Worm (Caenorhabditis elegans) whole organism, midembryonic: ENCODE measurements around the gene lbp-1.

ENCODE experiments used
- T22C8.4 ChIP-seq: fragments of 200-800 bp; sonication (Bioruptor generic); IDR thresholded peaks from 2 replicates; pipeline ENCODE4 v1.3.6; 2022; ENCODE audit warnings: missing genetic modification characterization, missing compliant biosample characterization
- cog-1 ChIP-seq: sonication (generic microtip); optimal IDR thresholded peaks from 2 replicates; lab custom pipeline; 2016; ENCODE audit warnings: missing genetic modification characterization, missing compliant biosample characterization
- klf-2 ChIP-seq: fragments of 200-800 bp; sonication (Bioruptor generic); conservative IDR thresholded peaks from 2 replicates; pipeline ENCODE4 v1.3.6; 2022; ENCODE audit warnings: missing genetic modification reagents, missing genetic modification characterization, missing compliant biosample characterization
- med-1 ChIP-seq: sonication (generic microtip); optimal IDR thresholded peaks from 2 replicates; lab custom pipeline; 2017; ENCODE audit warnings: missing genetic modification characterization, mild to moderate bottlenecking, missing compliant biosample characterization, antibody characterized with exemption, missing genetic modification reagents; ENCODE audit not compliant: insufficient read depth
- ref-1 ChIP-seq: fragments of 200-800 bp; sonication (Bioruptor generic); conservative IDR thresholded peaks from 2 replicates; pipeline ENCODE4 v1.3.6; 2022; ENCODE audit warnings: missing genetic modification reagents, missing genetic modification characterization, missing compliant biosample characterization
- tab-1 ChIP-seq: fragments of 200-800 bp; sonication (Bioruptor generic); IDR thresholded peaks from 2 replicates; pipeline ENCODE4 v1.3.6; 2022; ENCODE audit warnings: missing genetic modification characterization, missing compliant biosample characterization
- ztf-23 ChIP-seq: fragments of 200-800 bp; sonication (Bioruptor generic); IDR thresholded peaks from 2 replicates; pipeline ENCODE4 v1.3.6; 2022; ENCODE audit warnings: missing genetic modification reagents, missing genetic modification characterization, missing compliant biosample characterization
- ztf-29 ChIP-seq: fragments of 200-800 bp; sonication (Bioruptor generic); IDR thresholded peaks from 2 replicates; pipeline ENCODE4 v1.3.6; 2022; ENCODE audit warnings: missing genetic modification reagents, missing genetic modification characterization, missing compliant biosample characterization

DNA sequence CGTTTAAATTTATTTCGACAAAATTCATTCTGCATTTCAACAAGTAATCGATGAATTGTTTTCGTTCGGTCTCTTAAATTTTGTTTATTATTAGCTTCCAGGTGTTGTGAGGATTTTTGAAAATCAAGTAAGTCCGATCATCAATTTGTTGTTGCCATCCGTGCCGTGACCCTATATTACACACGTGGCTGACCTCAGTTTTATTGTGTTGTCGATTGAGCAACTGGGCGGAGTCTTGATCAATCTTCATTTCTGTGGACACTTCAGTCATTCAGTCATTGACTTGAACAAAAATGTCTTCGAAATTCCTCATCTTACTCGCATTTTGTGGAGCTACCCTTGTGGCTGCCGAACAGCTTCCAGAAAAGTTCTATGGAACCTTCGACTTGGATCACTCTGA, 1.6 kb downstream of the lbp-1 start, which contains the start of gene lbp-2:
- TF ChIP-seq ztf-29 (GFP tag; lab: Robert Waterston, UW) (no peak), tab-1 (GFP tag; lab: Robert Waterston, UW) (no peak), med-1 (GFP tag; lab: Kevin White, UChicago) (no peak), klf-2 (no peak), T22C8.4 (GFP tag; lab: Robert Waterston, UW) (no peak), cog-1 (no peak), ztf-23 (GFP tag; lab: Robert Waterston, UW) (no peak), ref-1 (GFP tag; lab: Robert Waterston, UW) (no peak)
